Fruit fly (Drosophila melanogaster): Measurements from ENCODE around the gene Cpr65Az.

- TF ChIP-seq CG14655 (GFP tag; optimal IDR thresholded peaks at IDR 0.05) (no peak), Pif1B (GFP tag; optimal IDR thresholded peaks at IDR 0.05) (no peak), CG9948 (tag; optimal IDR thresholded peaks at IDR 0.05) (no peak), D1 (tag; optimal IDR thresholded peaks at IDR 0.05) (no peak), CG4496 (GFP tag; IDR thresholded peaks at IDR 0.05) (no peak), CG12605 (GFP tag; IDR thresholded peaks at IDR 0.05) (no peak), Pif1A (GFP tag; optimal IDR thresholded peaks at IDR 0.05) (no peak), Snoo (tag; optimal IDR thresholded peaks at IDR 0.05) (no peak), CG32121 (GFP tag; IDR thresholded peaks at IDR 0.05) (no peak), EcR (GFP tag; optimal IDR thresholded peaks at IDR 0.05) (no peak), CG34367 (tag; optimal IDR thresholded peaks at IDR 0.05) (no peak), CG17806 (tag; optimal IDR thresholded peaks at IDR 0.05) (no peak), Ets98B (GFP tag; IDR thresholded peaks at IDR 0.05) (no peak)
Measured at dm6 chr3L:6135174-6135573, 25.4 kb upstream of the Cpr65Az start, which contains the start of gene Lcp65Ag1.

Data from whole organism, pupa.